Worm (Caenorhabditis elegans) whole organism, dauer: ENCODE data around the gene C39F7.1.

Experiments
- unc-62 ChIP-seq: sonication (generic microtip); optimal IDR thresholded peaks from 2 replicates; lab custom pipeline; 2017; ENCODE audit warnings: missing biosample characterization, missing genetic modification reagents, missing genetic modification characterization

C39F7.1 gene

DNA sequence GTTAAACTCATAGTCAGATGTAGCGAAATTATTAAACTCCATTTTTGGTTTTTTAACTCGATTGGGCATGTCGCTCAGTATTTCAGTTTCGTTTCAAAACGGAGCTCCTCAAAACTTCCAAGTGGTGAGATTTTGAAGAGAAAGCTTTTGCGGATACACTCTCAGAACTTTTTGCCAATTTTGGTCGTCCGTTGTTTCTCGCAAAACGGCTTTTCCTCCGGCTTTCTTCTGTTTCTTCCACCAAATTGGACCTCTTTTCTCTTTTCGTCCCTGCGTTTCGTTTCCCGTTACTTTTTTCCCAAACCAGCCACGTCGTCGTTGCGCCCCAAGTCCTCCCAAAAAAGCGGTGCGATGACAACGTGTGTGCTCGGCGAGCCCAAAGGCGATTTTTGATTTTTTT lies at the start of gene C39F7.1:
C39F7.1 (plus strand) TSS at position 301 of the 400 bp plus-strand sequence.
- TF ChIP-seq unc-62 (GFP tag; lab: Kevin White, UChicago) = no peak

DNA sequence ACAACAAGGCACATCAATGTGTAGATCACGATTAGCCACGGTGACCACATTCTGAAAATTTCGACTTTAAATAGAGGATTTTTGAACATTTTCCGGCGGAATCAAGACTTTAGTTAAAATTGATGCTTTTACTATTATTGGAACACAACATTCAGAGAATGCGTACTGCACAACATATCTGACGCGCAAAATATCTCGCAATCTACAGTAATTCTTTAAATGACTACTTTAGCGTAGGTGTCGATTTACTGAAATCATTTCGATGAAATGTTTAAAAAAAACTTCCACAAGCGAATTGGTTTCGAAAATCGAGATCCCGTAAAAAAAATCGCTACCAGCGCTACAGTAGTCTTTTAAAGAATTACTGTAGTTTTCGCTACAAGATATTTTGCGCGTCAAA lies 39.6 kb upstream of the C39F7.1 start, which contains the start of gene Y50D4A.10:
Y50D4A.10 (minus strand) TSS at position 57 of the 400 bp plus-strand sequence.
- TF ChIP-seq unc-62 (GFP tag; lab: Kevin White, UChicago) = no peak

DNA sequence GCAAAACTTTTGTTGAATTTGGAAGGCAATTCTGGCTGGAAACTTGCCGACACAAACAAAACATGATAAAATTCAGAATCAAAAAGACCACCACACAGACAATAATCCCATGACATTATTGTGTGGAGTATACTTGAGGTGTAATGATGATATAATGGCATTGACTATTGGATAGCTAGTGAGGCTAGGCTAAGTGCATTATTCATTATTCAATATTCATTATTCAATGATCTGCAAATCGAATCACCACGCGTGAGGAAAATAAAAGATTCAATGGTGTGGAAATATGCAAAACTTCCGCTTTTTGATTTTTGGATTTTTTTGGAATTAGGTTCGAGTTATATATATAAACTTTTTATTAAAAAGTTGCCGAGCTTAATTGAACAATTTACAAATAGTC lies 36.6 kb upstream of the C39F7.1 start:
- TF ChIP-seq unc-62 (GFP tag; lab: Kevin White, UChicago) = no peak

DNA sequence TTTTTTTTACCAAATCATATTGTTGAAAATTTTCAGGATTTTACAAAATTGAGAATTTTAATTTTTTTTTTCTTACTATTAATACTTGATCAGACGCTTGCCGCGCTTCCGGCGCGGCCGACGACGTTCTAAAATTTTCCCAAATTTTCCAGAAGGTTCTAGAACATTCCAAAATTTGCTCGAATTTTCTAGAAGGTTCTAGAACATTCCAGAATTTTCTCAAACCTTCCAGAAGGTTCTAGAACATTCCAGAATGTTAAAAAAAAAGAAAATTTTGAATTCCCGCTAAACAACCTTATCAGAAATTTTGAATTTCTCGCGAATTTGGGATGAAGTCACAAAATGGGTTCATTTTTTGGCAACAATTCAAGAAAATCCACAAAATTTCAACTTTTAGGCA lies 33.9 kb upstream of the C39F7.1 start:
- no peak for TF ChIP-seq unc-62 (GFP tag; lab: Kevin White, UChicago)

DNA sequence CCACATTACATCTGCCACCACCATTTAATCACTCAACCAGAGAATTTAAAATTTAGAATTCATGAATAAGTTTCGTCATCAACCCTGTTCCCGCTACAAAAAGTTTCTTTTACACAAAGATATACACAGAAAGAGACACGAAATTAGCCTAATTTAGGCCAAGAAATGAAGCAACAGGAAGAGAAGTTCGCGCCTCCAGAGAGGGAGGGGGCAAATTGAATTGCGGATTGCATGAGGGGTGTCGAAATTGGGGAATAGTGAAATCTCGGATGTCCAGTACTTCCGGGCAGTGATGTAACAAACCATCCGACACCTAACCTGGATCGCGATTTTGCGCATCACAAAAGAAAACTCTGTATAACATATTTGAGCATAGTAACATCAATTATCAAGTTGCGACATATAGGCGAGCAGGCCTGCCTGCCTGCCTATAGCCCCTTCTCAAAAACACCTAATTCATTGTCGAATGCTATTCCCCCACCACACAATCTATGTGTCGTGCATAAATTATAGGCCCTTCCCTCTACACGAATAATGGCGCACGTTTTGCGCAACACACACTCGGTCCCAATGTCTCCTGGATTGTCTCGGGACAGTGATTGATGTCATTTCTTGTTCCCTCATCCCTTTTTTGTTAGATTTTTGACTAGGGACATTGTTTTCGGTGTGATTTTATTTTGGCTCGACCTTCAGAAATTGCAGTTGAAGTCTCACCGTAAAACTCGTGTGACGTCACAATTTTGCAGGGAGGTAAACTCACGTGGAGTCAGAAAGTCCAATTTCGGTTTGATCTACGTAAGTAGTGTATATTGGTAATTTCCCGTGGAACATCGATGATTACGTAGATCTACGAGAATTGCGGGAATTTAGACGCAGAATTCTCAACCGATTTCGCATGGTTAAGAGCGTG lies 32.1 kb upstream of the C39F7.1 start:
- TF ChIP-seq unc-62 (GFP tag; lab: Kevin White, UChicago) = no peak

DNA sequence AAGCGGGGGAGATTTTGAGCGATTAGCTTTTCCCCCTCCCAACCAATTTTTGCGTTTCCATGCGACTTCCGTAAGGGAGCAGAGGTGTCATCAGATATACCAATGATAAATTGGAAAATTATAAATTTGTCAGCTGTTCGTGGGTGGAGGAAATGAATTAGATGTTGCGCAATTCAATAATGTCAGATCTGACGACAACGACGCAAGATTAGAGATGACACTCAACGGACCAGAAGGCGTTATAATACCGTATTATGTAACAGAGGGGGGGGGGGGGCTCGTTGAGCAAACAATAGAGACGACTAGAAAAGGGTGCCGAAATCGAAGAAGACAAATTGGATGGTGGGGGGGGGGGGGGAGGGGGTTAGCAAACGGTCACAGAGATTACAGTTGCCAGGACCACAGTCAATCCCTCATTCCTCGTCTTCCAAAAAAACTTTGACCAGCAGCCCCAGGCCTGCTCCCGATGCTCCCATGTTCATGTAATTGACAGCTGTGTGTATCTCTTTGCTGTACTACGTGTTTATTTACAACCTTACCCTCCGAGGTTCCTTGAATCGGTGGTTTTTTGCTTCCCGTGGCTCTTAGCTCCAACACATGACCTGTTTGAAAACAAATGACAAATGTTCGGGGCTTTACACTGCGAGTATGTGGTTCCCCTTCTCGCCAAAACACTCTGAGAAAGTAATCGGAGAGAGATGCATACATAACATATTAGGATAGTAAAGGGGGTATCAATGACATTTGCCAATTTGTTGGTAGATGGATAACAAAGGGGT lies 31.1 kb upstream of the C39F7.1 start:
- no peak for TF ChIP-seq unc-62 (GFP tag; lab: Kevin White, UChicago)

DNA sequence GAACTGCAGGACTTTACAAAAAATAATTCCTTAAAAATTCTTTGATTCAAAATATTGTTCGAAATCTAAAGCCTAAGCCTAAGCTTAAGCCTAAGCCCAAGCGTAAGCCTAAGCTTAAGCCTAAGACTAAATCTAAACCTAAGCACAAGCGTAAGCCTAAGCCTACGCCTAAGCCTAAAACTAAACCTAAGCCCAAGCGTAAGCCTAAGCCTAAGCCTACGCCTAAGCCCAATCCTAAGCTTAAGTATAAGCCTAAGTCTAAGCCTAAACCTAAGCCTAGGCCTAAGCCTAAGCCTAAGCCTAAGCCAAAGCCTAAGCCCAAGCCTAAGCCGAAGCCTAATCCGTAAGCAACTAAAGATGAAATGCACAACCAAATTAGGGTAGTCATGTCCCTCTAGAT lies 29.6 kb upstream of the C39F7.1 start:
- TF ChIP-seq unc-62 (GFP tag; lab: Kevin White, UChicago) = no peak

DNA sequence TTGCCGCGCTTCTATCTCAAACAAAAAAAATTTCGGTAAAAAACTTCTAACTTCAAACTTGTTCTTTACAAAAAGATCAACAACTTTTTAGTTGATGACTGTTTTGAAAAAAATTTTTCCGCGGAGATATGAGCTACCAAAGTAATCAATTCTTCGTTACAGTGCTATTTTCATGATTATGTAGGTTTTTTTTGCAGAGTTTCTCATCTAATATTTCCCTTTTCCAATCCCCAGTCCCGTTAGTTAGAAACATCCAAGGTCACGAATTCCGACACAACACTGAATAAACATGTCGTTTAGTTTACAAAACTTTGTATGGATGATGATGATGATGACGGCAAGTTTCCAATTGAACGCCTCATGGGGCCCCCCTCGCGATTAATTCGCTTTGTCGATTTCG lies 27.6 kb upstream of the C39F7.1 start:
- TF ChIP-seq unc-62 (GFP tag; lab: Kevin White, UChicago) = no peak

DNA sequence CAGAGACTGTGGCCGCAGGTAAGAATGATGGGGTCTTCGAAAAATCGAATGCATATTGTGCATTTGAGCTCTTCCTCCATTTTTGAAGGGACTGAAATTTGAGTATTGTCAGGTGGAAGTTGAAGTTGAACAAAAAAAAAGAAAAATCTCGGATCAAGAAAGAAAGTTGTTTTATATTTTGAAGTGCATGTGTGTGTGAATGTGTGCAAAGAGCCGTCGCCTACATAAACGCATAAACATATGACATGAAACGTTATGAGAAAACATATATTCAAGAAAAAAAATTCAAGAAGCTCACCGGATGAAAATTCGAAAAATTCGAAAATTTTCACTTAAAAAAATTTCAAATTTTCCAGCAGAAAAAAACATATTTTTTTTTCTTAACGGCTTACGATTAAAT lies 24.8 kb upstream of the C39F7.1 start, which contains the start of gene madd-2:
madd-2 (minus strand) TSS at position 101 of the 400 bp plus-strand sequence.
- TF ChIP-seq unc-62 (GFP tag; lab: Kevin White, UChicago) = no peak

DNA sequence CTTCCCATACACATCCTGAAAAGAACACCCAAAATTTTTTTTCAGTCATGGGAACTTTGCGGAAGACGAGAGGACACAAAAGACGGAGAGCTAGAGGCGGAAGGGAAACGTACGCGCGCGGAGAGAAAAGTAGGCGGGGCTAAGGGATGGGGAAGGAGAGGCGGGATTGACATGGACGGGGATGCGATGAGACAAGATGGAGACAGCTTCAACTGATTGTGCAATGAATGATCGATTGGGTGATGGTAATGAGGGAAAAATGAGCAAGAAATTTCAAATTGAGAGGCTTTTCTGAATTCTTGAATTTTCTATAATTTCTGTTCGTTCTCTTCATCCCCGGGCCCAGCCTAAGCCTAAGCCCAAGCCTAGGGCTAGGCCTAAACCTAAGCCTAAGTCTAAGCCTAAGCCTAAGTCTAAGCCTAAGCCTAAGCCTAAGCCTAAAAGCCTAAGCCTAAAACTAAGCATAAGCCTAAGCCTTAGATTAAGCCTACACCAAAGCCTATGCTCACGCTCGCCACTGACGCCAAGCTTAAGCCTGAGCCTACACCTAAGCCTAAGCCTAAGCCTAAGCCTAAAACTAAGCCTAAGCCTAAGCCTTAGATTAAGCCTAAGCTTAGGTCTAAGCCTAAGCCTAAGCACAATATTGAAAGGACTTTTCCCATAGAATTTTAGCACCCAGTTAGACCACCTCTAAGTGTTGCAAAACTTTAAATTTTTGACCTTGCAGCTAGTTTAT lies 23.6 kb upstream of the C39F7.1 start:
- TF ChIP-seq unc-62 (GFP tag; lab: Kevin White, UChicago) = no peak

DNA sequence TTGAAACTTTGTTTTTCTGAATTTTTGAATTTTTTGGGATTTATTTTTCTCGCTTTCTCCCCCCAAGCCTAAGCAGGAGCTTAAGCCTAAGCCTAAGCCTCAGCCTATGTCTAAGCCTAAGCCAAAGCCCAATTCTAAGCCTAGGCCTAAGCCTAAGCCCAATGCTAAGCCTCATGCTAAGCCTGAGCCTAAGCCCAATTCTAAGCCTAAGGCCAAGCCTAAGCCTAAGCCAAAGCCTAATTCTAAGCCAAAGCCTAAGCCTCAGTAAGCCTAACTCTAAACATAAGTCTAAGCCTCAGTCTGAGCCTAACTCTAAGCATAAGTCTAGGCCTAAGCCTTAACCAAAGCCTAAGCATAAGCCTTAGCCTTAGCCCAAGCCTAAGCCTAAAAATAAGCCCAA lies 17.7 kb upstream of the C39F7.1 start:
- no peak for TF ChIP-seq unc-62 (GFP tag; lab: Kevin White, UChicago)

DNA sequence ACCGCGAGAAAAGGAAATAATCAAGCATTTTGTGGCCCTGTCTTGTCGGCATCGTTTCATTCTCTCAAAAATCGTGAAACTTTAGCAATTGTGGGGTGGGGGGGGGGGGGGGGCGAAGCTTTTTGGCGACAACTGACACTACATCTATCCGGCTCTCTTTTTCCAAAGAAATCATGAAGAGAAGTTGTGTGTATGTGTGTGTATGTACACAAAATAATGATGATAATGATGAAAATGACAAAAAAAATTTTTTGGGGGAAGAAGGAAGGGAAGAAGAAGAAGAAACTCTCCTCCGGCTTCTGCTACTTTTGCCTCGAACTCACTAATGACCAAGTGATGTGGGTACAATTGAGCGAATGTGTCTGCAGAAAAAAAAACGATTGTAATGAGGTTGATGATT lies 17.1 kb upstream of the C39F7.1 start:
- TF ChIP-seq unc-62 (GFP tag; lab: Kevin White, UChicago) = no peak

DNA sequence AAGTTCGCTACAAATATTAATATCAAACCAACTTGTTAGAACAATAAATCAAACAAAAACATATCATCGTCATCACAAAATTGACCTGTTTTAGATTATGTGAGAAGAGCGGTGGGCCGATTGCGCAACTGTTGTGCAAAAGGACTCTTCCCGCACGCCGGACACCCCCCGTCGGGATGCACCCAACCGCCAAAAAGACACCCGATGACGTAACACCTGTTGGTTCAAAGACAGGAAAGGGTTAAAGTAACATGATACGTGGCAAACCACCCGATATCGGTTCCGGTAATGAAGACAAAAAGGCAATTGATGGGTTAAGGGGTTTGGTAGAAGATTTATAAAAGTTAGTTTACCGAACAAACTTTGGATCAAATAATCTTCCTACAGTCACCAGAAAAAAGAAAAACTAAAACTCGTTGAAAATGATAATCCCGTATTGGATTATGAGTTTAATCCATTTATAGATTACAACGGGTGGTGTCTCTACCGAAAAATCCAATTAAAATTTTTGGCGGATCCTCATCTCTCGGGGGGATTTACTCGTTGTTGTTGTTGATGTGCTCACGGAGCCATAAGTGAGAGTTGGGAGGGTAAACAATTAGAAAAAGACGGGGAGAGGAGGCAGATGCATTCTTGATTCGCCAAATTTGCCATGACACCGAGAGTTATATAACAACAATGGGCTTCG lies 16.0 kb upstream of the C39F7.1 start:
- no peak for TF ChIP-seq unc-62 (GFP tag; lab: Kevin White, UChicago)

DNA sequence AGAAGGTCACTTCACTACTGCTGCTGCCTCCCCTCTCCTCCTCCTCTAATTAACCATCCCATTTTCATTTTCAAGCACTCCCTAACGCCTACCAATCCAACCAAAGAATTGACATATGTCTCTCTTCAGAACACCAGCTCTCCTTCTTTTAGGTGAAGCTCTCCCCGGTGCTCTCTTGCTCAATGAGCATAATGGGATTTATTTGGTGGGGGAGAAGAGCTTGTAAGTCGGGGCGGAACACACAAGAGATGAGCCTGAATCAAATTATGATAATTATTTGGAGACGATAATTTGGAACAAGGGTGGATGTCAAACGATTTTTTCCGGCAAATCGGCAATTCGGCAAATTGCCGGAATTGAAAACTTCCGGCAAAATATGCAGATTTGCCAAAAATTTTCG lies 7.3 kb upstream of the C39F7.1 start:
- no peak for TF ChIP-seq unc-62 (GFP tag; lab: Kevin White, UChicago)

DNA sequence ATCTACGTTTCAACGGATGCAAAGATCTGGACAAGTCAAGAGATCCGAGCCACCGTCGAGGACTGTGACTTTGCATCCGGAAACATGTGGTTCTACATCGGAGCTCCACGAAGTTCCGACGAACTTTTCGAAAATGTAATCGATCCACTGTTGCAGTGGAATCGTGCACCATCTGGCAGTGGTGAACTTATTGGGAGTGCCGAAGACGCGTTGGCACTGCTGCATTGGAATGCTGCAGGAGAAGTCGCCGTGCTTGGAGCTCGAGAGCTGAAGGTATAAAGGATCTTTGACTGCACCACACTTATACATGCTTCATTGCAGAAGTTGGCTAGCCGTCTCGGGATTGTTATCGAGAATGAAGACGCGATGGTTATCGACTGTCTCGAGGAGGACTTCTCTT lies 1.9 kb downstream of the C39F7.1 start:
- no peak for TF ChIP-seq unc-62 (GFP tag; lab: Kevin White, UChicago)
